Worm (Caenorhabditis elegans) whole organism, early embryonic: Measurements from ENCODE around the gene F46C5.9.

Source experiments
- F13C5.2 ChIP-seq: sonication (generic microtip); optimal IDR thresholded peaks from 2 replicates; lab custom pipeline; 2017; ENCODE audit warnings: mild to moderate bottlenecking, missing genetic modification characterization, inconsistent platforms, missing compliant biosample characterization
- ama-1 ChIP-seq: fragments of 150-350 bp; optimal IDR thresholded peaks from 2 replicates; lab custom pipeline; 2014
- flt-1 ChIP-seq: fragments of 200-800 bp; sonication (Bioruptor generic); IDR thresholded peaks from 2 replicates; pipeline ENCODE4 v1.3.6; 2022; ENCODE audit warnings: missing genetic modification characterization, missing compliant biosample characterization
- hmbx-1 ChIP-seq: sonication (generic microtip); optimal IDR thresholded peaks from 2 replicates; lab custom pipeline; 2016; ENCODE audit warnings: mild to moderate bottlenecking, missing genetic modification characterization, missing compliant biosample characterization
- hmg-4 ChIP-seq: fragments of 200-800 bp; sonication (Bioruptor generic); optimal IDR thresholded peaks from 2 replicates; lab custom pipeline; 2018; ENCODE audit warnings: mild to moderate bottlenecking, missing genetic modification characterization, missing compliant biosample characterization
- hnd-1 ChIP-seq: sonication (generic microtip); optimal IDR thresholded peaks from 2 replicates; lab custom pipeline; 2016; ENCODE audit warnings: missing genetic modification characterization, missing compliant biosample characterization
- sea-1 ChIP-seq: fragments of 200-800 bp; sonication (Bioruptor generic); conservative IDR thresholded peaks from 2 replicates; pipeline ENCODE4 v1.3.6; 2022; ENCODE audit warnings: missing genetic modification characterization, missing compliant biosample characterization
- tbx-37 ChIP-seq: fragments of 200-800 bp; sonication (Bioruptor generic); conservative IDR thresholded peaks from 2 replicates; pipeline ENCODE4 v1.3.6; 2022; ENCODE audit warnings: missing genetic modification reagents, missing genetic modification characterization, missing compliant biosample characterization
- tra-4 ChIP-seq: sonication (generic microtip); optimal IDR thresholded peaks from 2 replicates; lab custom pipeline; 2017; ENCODE audit warnings: missing genetic modification characterization, missing compliant biosample characterization

DNA sequence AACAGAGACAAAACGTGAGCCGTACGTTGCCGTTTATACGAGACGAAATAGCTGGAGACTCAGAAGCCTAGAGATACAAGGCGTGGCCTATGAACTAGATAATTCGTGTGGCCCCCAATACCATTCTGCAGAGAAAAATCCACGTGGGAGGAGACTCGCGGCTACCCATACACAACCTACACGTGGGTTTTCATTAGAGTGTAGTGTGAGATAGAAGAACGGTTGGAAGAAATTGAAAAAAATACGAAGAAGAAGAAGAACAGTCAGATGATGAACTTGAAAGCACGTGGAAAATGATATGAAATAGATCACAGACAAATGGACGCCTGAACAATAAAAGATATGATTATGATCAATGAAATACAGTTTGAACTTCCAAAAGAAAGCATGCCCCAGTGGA, 45.4 kb downstream of the F46C5.9 start:
- TF ChIP-seq hmg-4 (GFP tag; lab: Kevin White, UChicago) (no peak), hnd-1 (tag; lab: Kevin White, UChicago) (no peak), tra-4 (no peak), flt-1 (no peak), hmbx-1 (tag; lab: Kevin White, UChicago) (no peak), sea-1 (GFP tag; lab: Robert Waterston, UW) (no peak), ama-1 (lab: Kevin White, UChicago) (no peak), tbx-37 (GFP tag; lab: Robert Waterston, UW) (no peak), F13C5.2 (no peak)
